Fruit fly (Drosophila melanogaster): ENCODE measurements around the gene CG17712.

CG17712 gene

dm6 chr2L:1735133-1735532 lies 16.8 kb downstream of the CG17712 start (continued):
- TF ChIP-seq CG14667 (GFP tag; IDR thresholded peaks at IDR 0.05), result no peak
- TF ChIP-seq btn (GFP tag; optimal IDR thresholded peaks at IDR 0.05), result no peak
- TF ChIP-seq ind (GFP tag; optimal IDR thresholded peaks at IDR 0.05), result no peak
- no peak for TF ChIP-seq YL-1 (GFP tag; optimal IDR thresholded peaks at IDR 0.05)
- TF ChIP-seq CG13424 (tag; optimal IDR thresholded peaks at IDR 0.05), result no peak
- peak; percentile 9 for TF ChIP-seq Fer3 (tag; optimal IDR thresholded peaks at IDR 0.05)
- TF ChIP-seq D (optimal IDR thresholded peaks at IDR 0.05), result no peak
- TF ChIP-seq D (GFP tag; optimal IDR thresholded peaks at IDR 0.05), result no peak
- no peak for TF ChIP-seq CG9727 (GFP tag; optimal IDR thresholded peaks at IDR 0.05)
- no peak for TF ChIP-seq ro (GFP tag; IDR thresholded peaks at IDR 0.05)
- no peak for TF ChIP-seq Hr78 (GFP tag; optimal IDR thresholded peaks at IDR 0.05)
- TF ChIP-seq pita (GFP tag; optimal IDR thresholded peaks at IDR 0.05), result no peak
- no peak for TF ChIP-seq sob (GFP tag; IDR thresholded peaks at IDR 0.05)
- no peak for TF ChIP-seq CG3838 (GFP tag; optimal IDR thresholded peaks at IDR 0.05)
- no peak for TF ChIP-seq CG7357 (GFP tag; IDR thresholded peaks at IDR 0.05)
- no peak for TF ChIP-seq hkb (optimal IDR thresholded peaks at IDR 0.05)
- no peak for TF ChIP-seq hkb (GFP tag; IDR thresholded peaks at IDR 0.05)
- no peak for TF ChIP-seq CG18011 (GFP tag; optimal IDR thresholded peaks at IDR 0.05)
- no peak for TF ChIP-seq ttk (GFP tag; IDR thresholded peaks at IDR 0.05)
- no peak for TF ChIP-seq Doc2 (GFP tag; IDR thresholded peaks at IDR 0.05)
- no peak for TF ChIP-seq CG3847 (GFP tag; IDR thresholded peaks at IDR 0.05)
- TF ChIP-seq Lim3 (GFP tag; IDR thresholded peaks at IDR 0.05), result no peak
- no peak for TF ChIP-seq CG6813 (GFP tag; optimal IDR thresholded peaks at IDR 0.05)
- peak; percentile 22 for TF ChIP-seq unpg (GFP tag; optimal IDR thresholded peaks at IDR 0.05)
- TF ChIP-seq Blimp-1 (GFP tag; optimal IDR thresholded peaks at IDR 0.05), result no peak
- no peak for TF ChIP-seq ato (GFP tag; IDR thresholded peaks at IDR 0.05; ENCODE audit: partially characterized antibody)
- TF ChIP-seq shn (GFP tag; optimal IDR thresholded peaks at IDR 0.05), result no peak
- TF ChIP-seq CG13894 (tag; optimal IDR thresholded peaks at IDR 0.05), result peak; percentile 38
- no peak for TF ChIP-seq Dek (tag; optimal IDR thresholded peaks at IDR 0.05)
- TF ChIP-seq CG18764 (GFP tag; optimal IDR thresholded peaks at IDR 0.05), result no peak
- no peak for TF ChIP-seq fu2 (GFP tag; optimal IDR thresholded peaks at IDR 0.05)
- no peak for TF ChIP-seq ERR (GFP tag; optimal IDR thresholded peaks at IDR 0.05)
- no peak for TF ChIP-seq gfzf (GFP tag; optimal IDR thresholded peaks at IDR 0.05)
- TF ChIP-seq Oaz (GFP tag; IDR thresholded peaks at IDR 0.05), result no peak
- no peak for TF ChIP-seq trem (tag; optimal IDR thresholded peaks at IDR 0.05)
- no peak for TF ChIP-seq dmrt11E (tag; optimal IDR thresholded peaks at IDR 0.05)
- 0 out of 2 replicates have a peak, but pooled peaks have one; percentile 27 for TF ChIP-seq ara (GFP tag; IDR thresholded peaks at IDR 0.05)
- TF ChIP-seq pros (GFP tag; optimal IDR thresholded peaks at IDR 0.05), result no peak
- TF ChIP-seq Chrac-16 (GFP tag; optimal IDR thresholded peaks at IDR 0.05), result no peak
- TF ChIP-seq CG8290 (GFP tag; optimal IDR thresholded peaks at IDR 0.05), result no peak
- TF ChIP-seq CG8290 (tag; optimal IDR thresholded peaks at IDR 0.05), result peak in 1 of 2 experiments; percentile 27
- TF ChIP-seq Meics (GFP tag; optimal IDR thresholded peaks at IDR 0.05), result no peak
- no peak for TF ChIP-seq tna (GFP tag; IDR thresholded peaks at IDR 0.05; ENCODE audit: partially characterized antibody)
- TF ChIP-seq Deaf1 (tag; optimal IDR thresholded peaks at IDR 0.05), result no peak
- no peak for TF ChIP-seq CG11093 (GFP tag; IDR thresholded peaks at IDR 0.05)
- no peak for TF ChIP-seq CG33557 (GFP tag; optimal IDR thresholded peaks at IDR 0.05)
- TF ChIP-seq NC2β (GFP tag; optimal IDR thresholded peaks at IDR 0.05), result no peak
- peak; percentile 9 for TF ChIP-seq CG2875 (GFP tag; optimal IDR thresholded peaks at IDR 0.05)
- TF ChIP-seq corto (GFP tag; optimal IDR thresholded peaks at IDR 0.05), result no peak
- no peak for TF ChIP-seq org-1 (GFP tag; optimal IDR thresholded peaks at IDR 0.05)
- TF ChIP-seq bsh (GFP tag; optimal IDR thresholded peaks at IDR 0.05), result peak in 1 of 2 experiments; percentile 39
- no peak for TF ChIP-seq CG6854 (GFP tag; optimal IDR thresholded peaks at IDR 0.05)
